Fruit fly (Drosophila melanogaster) whole organism, wandering third instar larva: ENCODE measurements around the gene Ifrd1.

ENCODE experiments used
- CG9705 ChIP-seq: fragments of 200-800 bp; sonication (Bioruptor generic); optimal IDR thresholded peaks from 2 replicates; lab custom pipeline; 2018; ENCODE audit warnings: missing biosample characterization, mild to moderate bottlenecking, missing genetic modification characterization
- Dfd ChIP-seq: fragments of >200 bp; optimal IDR thresholded peaks from 2 replicates; lab custom pipeline; 2017; ENCODE audit warnings: missing biosample characterization, missing genetic modification characterization
- Rel ChIP-seq, 2 experiments: fragments of 200-800 bp; sonication (Bioruptor generic) in 1 of 2; optimal IDR thresholded peaks; 2 replicates in 1 of 2; 3 replicates in 1 of 2; lab custom pipeline; 2016 to 2019; ENCODE audit warnings: mild to moderate bottlenecking in 2 of 2, missing biosample characterization in 2 of 2, missing genetic modification characterization in 2 of 2, moderate library complexity in 1 of 2
- br ChIP-seq: fragments of 200-800 bp; sonication (Bioruptor generic); optimal IDR thresholded peaks from 2 replicates; lab custom pipeline; 2016; ENCODE audit warnings: missing biosample characterization, missing genetic modification characterization
- h ChIP-seq: fragments of 200-800 bp; sonication (Bioruptor generic); optimal IDR thresholded peaks from 3 replicates; lab custom pipeline; 2016; ENCODE audit warnings: missing biosample characterization, mild to moderate bottlenecking, missing genetic modification characterization
- psq ChIP-seq: fragments of 200-800 bp; sonication (Bioruptor generic); optimal IDR thresholded peaks from 3 replicates; lab custom pipeline; 2017; ENCODE audit warnings: missing biosample characterization, mild to moderate bottlenecking, missing genetic modification characterization, moderate library complexity

dm6 chr2L:2874542-2875194, 379 bp upstream of the Ifrd1 start, which contains the start of gene CG8814:
- TF ChIP-seq psq (GFP tag; lab: Kevin White, UChicago) (peak; percentile 68), h (GFP tag; lab: Kevin White, UChicago) (peak; percentile 57), br (peak; percentile 23), Dfd (GFP tag; lab: Kevin White, UChicago) (no peak), CG9705 (GFP tag; lab: Kevin White, UChicago) (peak; percentile 28), Rel (GFP tag; optimal IDR thresholded peaks at IDR 0.05; lab: Kevin White, UChicago) (peak; percentile 71), Rel (tag; optimal IDR thresholded peaks at IDR 0.05; lab: Kevin White, UChicago) (peak; percentile 88)
